Worm (Caenorhabditis elegans) whole organism, mixed stage, embryonic: ENCODE data around the gene C35B1.4.

Experiments used
- blmp-1 ChIP-seq: fragments of 150-350 bp; optimal IDR thresholded peaks from 2 replicates; lab custom pipeline; 2014; ENCODE audit warnings: missing biosample characterization, missing genetic modification characterization
- mab-5 ChIP-seq: fragments of 150-350 bp; optimal IDR thresholded peaks from 2 replicates; lab custom pipeline; 2014; ENCODE audit warnings: missing biosample characterization, missing genetic modification characterization
- mep-1 ChIP-seq: fragments of 150-350 bp; optimal IDR thresholded peaks from 2 replicates; lab custom pipeline; 2017; ENCODE audit warnings: missing biosample characterization, missing genetic modification reagents, missing genetic modification characterization, inconsistent platforms
- unc-62 ChIP-seq: fragments of 150-350 bp; optimal IDR thresholded peaks from 2 replicates; lab custom pipeline; 2014; ENCODE audit warnings: missing biosample characterization, missing genetic modification reagents, missing genetic modification characterization

ce11 chrIV:4047628-4048027 is 32.0 kb upstream of the C35B1.4 start:
- no peak for TF ChIP-seq unc-62 (GFP tag; lab: Kevin White, UChicago)
- no peak for TF ChIP-seq blmp-1 (tag; lab: Kevin White, UChicago)
- no peak for TF ChIP-seq mep-1
- TF ChIP-seq mab-5 (tag; lab: Kevin White, UChicago) = no peak
